Worm (Caenorhabditis elegans): ENCODE data around the gene mpz-4.

Gene mpz-4

ce11 chrIV:4810377-4810984, 16.6 kb downstream of the mpz-4 start, which contains the start of gene eif-1.A:
Gene eif-1.A, plus strand, starts transcription at chrIV:4810934.
- TF ChIP-seq hlh-26 (GFP tag; conservative IDR thresholded peaks at IDR 0.05) (no peak), F49E8.2 (tag; optimal IDR thresholded peaks at IDR 0.05; ENCODE audit: insufficient read depth) (peak; percentile 6), aptf-3 (GFP tag; IDR thresholded peaks at IDR 0.05) (no peak), lin-54 (GFP tag; optimal IDR thresholded peaks at IDR 0.05) (peak; percentile 23), dox-1 (GFP tag; IDR thresholded peaks at IDR 0.05) (no peak), snpc-4 (GFP tag; optimal IDR thresholded peaks at IDR 0.05) (peak; percentile 33), snpc-4 (tag; optimal IDR thresholded peaks at IDR 0.05) (peak; percentile 0 to 84 (median 43)), lsl-1 (GFP tag; optimal IDR thresholded peaks at IDR 0.05) (peak; percentile 39), aptf-2 (GFP tag; conservative IDR thresholded peaks at IDR 0.05) (no peak), let-607 (tag; optimal IDR thresholded peaks at IDR 0.05) (peak in 1 of 2 experiments; percentile 7), ztf-18 (tag; optimal IDR thresholded peaks at IDR 0.05) (peak; percentile 15), F33H1.4 (GFP tag; IDR thresholded peaks at IDR 0.05) (peak; percentile 41; the same call in 1 of the 2 replicates), pbrm-1 (GFP tag; IDR thresholded peaks at IDR 0.05) (peak; percentile 27; the same call in 1 of the 2 replicates), snpc-1.1 (tag; optimal IDR thresholded peaks at IDR 0.05; ENCODE audit: insufficient read depth) (peak; percentile 20), efl-1 (GFP tag; optimal IDR thresholded peaks at IDR 0.05) (peak; percentile 5), tbp1 (GFP tag; optimal IDR thresholded peaks at IDR 0.05) (peak; percentile 18), rpc-1 (optimal IDR thresholded peaks at IDR 0.05) (peak; percentile 4), rpc-1 (tag; optimal IDR thresholded peaks at IDR 0.05) (no peak), zim-3 (tag; optimal IDR thresholded peaks at IDR 0.05) (no peak), cebp-1 (GFP tag; IDR thresholded peaks at IDR 0.05) (no peak), cebp-1 (tag; optimal IDR thresholded peaks at IDR 0.05) (peak; percentile 39), Y79H2A.3 (GFP tag; conservative IDR thresholded peaks at IDR 0.05) (no peak), F57C9.4 (tag; optimal IDR thresholded peaks at IDR 0.05) (no peak), hmg-1.2 (GFP tag; IDR thresholded peaks at IDR 0.05) (peak; percentile 22; the same call in 1 of the 2 replicates), mcd-1 (GFP tag; IDR thresholded peaks at IDR 0.05) (peak; percentile 65), D2030.7 (GFP tag; IDR thresholded peaks at IDR 0.05) (peak; percentile 46; the same call in 1 of the 2 replicates), madf-10 (tag; optimal IDR thresholded peaks at IDR 0.05) (no peak), F23B12.7 (tag; optimal IDR thresholded peaks at IDR 0.05; ENCODE audit: insufficient read depth) (peak; percentile 62), dpl-1 (GFP tag; optimal IDR thresholded peaks at IDR 0.05) (peak; percentile 18), attf-5 (GFP tag; optimal IDR thresholded peaks at IDR 0.05) (peak; percentile 66)

ce11 chrIV:4809813-4810212, 17.3 kb downstream of the mpz-4 start, which contains the start of gene H06H21.37:
Gene H06H21.37, minus strand, starts transcription at chrIV:4809974.
- TF ChIP-seq ztf-25 (GFP tag; IDR thresholded peaks at IDR 0.05) (0 out of 2 replicates have a peak, but pooled peaks have one; percentile 10), ama-1 (optimal IDR thresholded peaks at IDR 0.05) (no peak), ama-1 (GFP tag; optimal IDR thresholded peaks at IDR 0.05) (no peak), sea-2 (GFP tag; IDR thresholded peaks at IDR 0.05) (no peak), egl-18 (GFP tag; IDR thresholded peaks at IDR 0.05) (no peak), cebp-1 (GFP tag; IDR thresholded peaks at IDR 0.05) (peak; percentile 59; the same call in 1 of the 2 replicates), cebp-1 (tag; optimal IDR thresholded peaks at IDR 0.05) (peak; percentile 87), attf-6 (GFP tag; IDR thresholded peaks at IDR 0.05) (no peak), akir-1 (GFP tag; optimal IDR thresholded peaks at IDR 0.05) (no peak), Y53G8AR.9 (GFP tag; conservative IDR thresholded peaks at IDR 0.05) (no peak)

Data from whole organism, young adult.